Worm (Caenorhabditis elegans) whole organism, L2 larva: ENCODE data around the gene srz-54.

Experiments
- aly-2 ChIP-seq: fragments of 150-350 bp; optimal IDR thresholded peaks from 2 replicates; lab custom pipeline; 2014; ENCODE audit warnings: missing biosample characterization, missing genetic modification characterization
- ceh-82 ChIP-seq: fragments of 150-350 bp; optimal IDR thresholded peaks from 2 replicates; lab custom pipeline; 2014; ENCODE audit warnings: missing biosample characterization, missing genetic modification characterization
- elt-3 ChIP-seq: sonication (generic microtip); optimal IDR thresholded peaks from 2 replicates; lab custom pipeline; 2017; ENCODE audit warnings: missing biosample characterization, missing genetic modification characterization
- nhr-21 ChIP-seq: fragments of 150-350 bp; optimal IDR thresholded peaks from 2 replicates; lab custom pipeline; 2014; ENCODE audit warnings: missing biosample characterization, missing genetic modification characterization
- nhr-25 ChIP-seq: fragments of 150-350 bp; sonication (generic microtip); optimal IDR thresholded peaks from 3 replicates; lab custom pipeline; 2014; ENCODE audit warnings: missing biosample characterization, missing genetic modification characterization
- nhr-6 ChIP-seq: fragments of 150-350 bp; optimal IDR thresholded peaks from 2 replicates; lab custom pipeline; 2014; ENCODE audit warnings: missing biosample characterization, missing genetic modification characterization
- skn-1 ChIP-seq: sonication (generic microtip); optimal IDR thresholded peaks from 2 replicates; lab custom pipeline; 2017; ENCODE audit warnings: missing biosample characterization, missing genetic modification characterization
- unc-62 ChIP-seq: fragments of 150-350 bp; optimal IDR thresholded peaks from 2 replicates; lab custom pipeline; 2014; ENCODE audit warnings: missing biosample characterization, missing genetic modification reagents, missing genetic modification characterization

ce11 chrV:16958975-16959374, 21.5 kb upstream of the srz-54 start:
- TF ChIP-seq elt-3 (tag; lab: Kevin White, UChicago): no peak
- no peak for TF ChIP-seq nhr-21
- no peak for TF ChIP-seq nhr-25 (tag; lab: Kevin White, UChicago)
- no peak for TF ChIP-seq unc-62
- no peak for TF ChIP-seq aly-2 (tag; lab: Kevin White, UChicago)
- TF ChIP-seq nhr-6: no peak
- no peak for TF ChIP-seq ceh-82 (tag; lab: Kevin White, UChicago)
- TF ChIP-seq skn-1 (tag; lab: Kevin White, UChicago): no peak
